Fruit fly (Drosophila melanogaster): ENCODE measurements around the gene CG34268.

- TF ChIP-seq psq (optimal IDR thresholded peaks at IDR 0.05): no peak
- TF ChIP-seq usp (GFP tag; optimal IDR thresholded peaks at IDR 0.05): no peak
Measured at dm6 chr3L:540089-540407, 39.3 kb downstream of the CG34268 start.
